Fruit fly (Drosophila melanogaster) whole organism, pupa: ENCODE measurements around the gene GluRIA.

ENCODE experiments used
- CG10348 ChIP-seq: fragments of 200-800 bp; sonication (Bioruptor generic); IDR thresholded peaks from 2 replicates; pipeline ENCODE4 v1.3.6; 2022; ENCODE audit warnings: missing biosample characterization, missing genetic modification characterization
- CG12605 ChIP-seq: fragments of 200-800 bp; sonication (Bioruptor generic); IDR thresholded peaks from 2 replicates; pipeline ENCODE4 v1.3.6; 2022; ENCODE audit warnings: missing biosample characterization, missing genetic modification characterization
- CG14655 ChIP-seq: fragments of 200-800 bp; sonication (Bioruptor generic); optimal IDR thresholded peaks from 3 replicates; lab custom pipeline; 2017; ENCODE audit warnings: mild to moderate bottlenecking, missing biosample characterization, missing genetic modification reagents, missing genetic modification characterization
- CG32121 ChIP-seq: fragments of 200-800 bp; sonication (Bioruptor generic); IDR thresholded peaks from 2 replicates; pipeline ENCODE4 v1.3.6; 2022; ENCODE audit warnings: missing biosample characterization, missing genetic modification characterization
- CG4496 ChIP-seq: fragments of 200-800 bp; sonication (Bioruptor generic); IDR thresholded peaks from 3 replicates; pipeline ENCODE4 v1.3.6; 2022; ENCODE audit warnings: missing biosample characterization, missing genetic modification characterization
- CG8159 ChIP-seq: fragments of 200-800 bp; sonication (Bioruptor generic); optimal IDR thresholded peaks from 3 replicates; lab custom pipeline; 2018; ENCODE audit warnings: missing biosample characterization, mild to moderate bottlenecking, missing genetic modification characterization, moderate library complexity
- CG9948 ChIP-seq: fragments of 200-800 bp; sonication (Bioruptor generic); optimal IDR thresholded peaks from 2 replicates; lab custom pipeline; 2018; ENCODE audit warnings: missing biosample characterization, mild to moderate bottlenecking, missing genetic modification characterization, moderate library complexity
- D1 ChIP-seq: fragments of 200-800 bp; sonication (Bioruptor generic); optimal IDR thresholded peaks from 2 replicates; lab custom pipeline; 2018; ENCODE audit warnings: missing biosample characterization, mild to moderate bottlenecking, missing genetic modification characterization, moderate library complexity
- EcR ChIP-seq: fragments of 200-800 bp; sonication (Bioruptor generic); optimal IDR thresholded peaks from 3 replicates; lab custom pipeline; 2019; ENCODE audit warnings: missing biosample characterization, missing genetic modification characterization, mild to moderate bottlenecking, moderate library complexity, missing genetic modification reagents
- Pif1A ChIP-seq: fragments of 200-800 bp; sonication (Bioruptor generic); optimal IDR thresholded peaks from 3 replicates; lab custom pipeline; 2016; ENCODE audit warnings: missing biosample characterization, missing genetic modification characterization
- Snoo ChIP-seq: fragments of 200-800 bp; sonication (Bioruptor generic); optimal IDR thresholded peaks from 3 replicates; lab custom pipeline; 2017; ENCODE audit warnings: missing biosample characterization, mild to moderate bottlenecking, missing genetic modification characterization, inconsistent platforms
- fd96Ca ChIP-seq: fragments of 200-800 bp; sonication (Bioruptor generic); IDR thresholded peaks from 3 replicates; pipeline ENCODE4 v1.3.6; 2022; ENCODE audit warnings: missing biosample characterization, missing genetic modification characterization

DNA sequence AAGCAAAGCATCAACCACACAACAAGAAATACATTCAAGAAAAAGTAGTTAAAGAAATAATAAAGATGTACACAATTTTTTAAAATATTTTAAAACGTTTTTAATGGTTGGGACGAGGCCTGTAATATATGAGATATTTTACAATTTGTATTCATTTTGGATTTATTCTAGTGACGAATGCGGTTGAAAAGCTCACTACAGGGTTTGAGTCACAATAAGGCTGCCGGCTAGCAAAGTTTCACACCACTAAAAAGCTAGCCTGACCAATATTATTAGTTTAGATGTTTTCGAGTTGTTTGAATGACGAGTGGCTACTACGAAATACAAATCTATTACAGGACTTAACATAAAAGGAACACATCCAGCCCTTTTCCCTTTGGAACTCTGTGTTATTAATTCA lies 4.8 kb upstream of the GluRIA start:
- TF ChIP-seq CG12605 (GFP tag; lab: Robert Waterston, UW), result no peak
- no peak for TF ChIP-seq fd96Ca
- TF ChIP-seq CG14655 (GFP tag; lab: Kevin White, UChicago), result no peak
- TF ChIP-seq CG32121, result no peak
- TF ChIP-seq EcR (GFP tag; lab: Kevin White, UChicago), result no peak
- no peak for TF ChIP-seq CG9948 (tag; lab: Kevin White, UChicago)
- no peak for TF ChIP-seq Snoo (tag; lab: Kevin White, UChicago)
- TF ChIP-seq CG10348 (GFP tag; lab: Robert Waterston, UW), result no peak
- no peak for TF ChIP-seq D1 (tag; lab: Kevin White, UChicago)
- no peak for TF ChIP-seq CG8159 (tag; lab: Kevin White, UChicago)
- TF ChIP-seq Pif1A, result no peak
- TF ChIP-seq CG4496 (GFP tag; lab: Robert Waterston, UW), result no peak
